Worm (Caenorhabditis elegans) whole organism, L4 larva: ENCODE results near the gene ceh-14.
A peak's percentile ranks its signal among the peaks of the same experiment; 100 is the strongest.

ENCODE experiments used
- F10B5.3 ChIP-seq: sonication (generic microtip); optimal IDR thresholded peaks from 2 replicates; lab custom pipeline; 2016; ENCODE audit warnings: mild to moderate bottlenecking, missing genetic modification characterization, missing compliant biosample characterization
- F49E8.2 ChIP-seq: sonication (generic microtip); optimal IDR thresholded peaks from 2 replicates; lab custom pipeline; 2016; ENCODE audit warnings: missing compliant biosample characterization, mild to moderate bottlenecking, missing genetic modification characterization, borderline replicate concordance
- Y5F2A.4 ChIP-seq: fragments of 200-800 bp; sonication (Bioruptor generic); optimal IDR thresholded peaks from 2 replicates; lab custom pipeline; 2018; ENCODE audit warnings: mild to moderate bottlenecking, missing genetic modification characterization, missing compliant biosample characterization
- Y75B8A.6 ChIP-seq: fragments of 200-800 bp; sonication (Bioruptor generic); IDR thresholded peaks from 2 replicates; pipeline ENCODE4 v1.3.6; 2022; ENCODE audit warnings: missing genetic modification reagents, missing genetic modification characterization, missing compliant biosample characterization
- ZK337.2 ChIP-seq: fragments of 200-800 bp; sonication (Bioruptor generic); IDR thresholded peaks from 2 replicates; pipeline ENCODE4 v1.3.6; 2022; ENCODE audit warnings: missing genetic modification reagents, missing genetic modification characterization, missing compliant biosample characterization
- ZK546.5 ChIP-seq, 2 experiments: sonication (generic microtip); optimal IDR thresholded peaks; 2 replicates each; lab custom pipeline; 2017; ENCODE audit warnings: missing biosample characterization in 2 of 2, missing genetic modification characterization in 2 of 2
- attf-4 ChIP-seq: sonication (generic microtip); optimal IDR thresholded peaks from 3 replicates; lab custom pipeline; 2017; ENCODE audit warnings: missing biosample characterization, missing genetic modification characterization
- ceh-28 ChIP-seq: fragments of 150-350 bp; optimal IDR thresholded peaks from 2 replicates; lab custom pipeline; 2014; ENCODE audit warnings: missing biosample characterization, missing genetic modification reagents, missing genetic modification characterization
- ceh-32 ChIP-seq: sonication (generic microtip); optimal IDR thresholded peaks from 2 replicates; lab custom pipeline; 2016; ENCODE audit warnings: mild to moderate bottlenecking, missing genetic modification characterization, missing compliant biosample characterization; ENCODE audit not compliant: poor library complexity
- ceh-62 ChIP-seq: sonication (generic microtip); optimal IDR thresholded peaks from 2 replicates; lab custom pipeline; 2017; ENCODE audit warnings: missing biosample characterization, missing genetic modification characterization
- cey-2 ChIP-seq: sonication (generic microtip); optimal IDR thresholded peaks from 3 replicates; lab custom pipeline; 2017; ENCODE audit warnings: missing genetic modification characterization, mild to moderate bottlenecking, missing compliant biosample characterization, antibody characterized with exemption, borderline replicate concordance; ENCODE audit not compliant: insufficient read depth
- ctbp-1 ChIP-seq: fragments of 200-800 bp; sonication (Bioruptor generic); IDR thresholded peaks from 2 replicates; pipeline ENCODE4 v1.3.6; 2022; ENCODE audit warnings: missing genetic modification reagents, missing genetic modification characterization, missing compliant biosample characterization
- dmd-6 ChIP-seq: fragments of 200-800 bp; sonication (Bioruptor generic); IDR thresholded peaks from 2 replicates; pipeline ENCODE4 v1.3.6; 2022; ENCODE audit warnings: missing genetic modification reagents, missing genetic modification characterization, missing compliant biosample characterization
- dmd-8 ChIP-seq: fragments of 200-800 bp; sonication (Bioruptor generic); IDR thresholded peaks from 2 replicates; pipeline ENCODE4 v1.3.6; 2022; ENCODE audit warnings: missing genetic modification characterization, missing compliant biosample characterization
- dmd-9 ChIP-seq: fragments of 200-800 bp; sonication (Bioruptor generic); IDR thresholded peaks from 2 replicates; pipeline ENCODE4 v1.3.6; 2022; ENCODE audit warnings: missing genetic modification reagents, missing genetic modification characterization, missing compliant biosample characterization
- dpl-1 ChIP-seq: fragments of 150-350 bp; optimal IDR thresholded peaks from 2 replicates; lab custom pipeline; 2014; ENCODE audit warnings: missing biosample characterization, missing genetic modification reagents, missing genetic modification characterization
- duxl-1 ChIP-seq: sonication (generic microtip); optimal IDR thresholded peaks from 2 replicates; lab custom pipeline; 2016; ENCODE audit warnings: mild to moderate bottlenecking, missing genetic modification characterization, moderate library complexity, missing compliant biosample characterization; ENCODE audit not compliant: poor library complexity
- egl-27 ChIP-seq: sonication (generic microtip); optimal IDR thresholded peaks from 3 replicates; lab custom pipeline; 2017; ENCODE audit warnings: missing biosample characterization, missing genetic modification reagents, missing genetic modification characterization
- fos-1 ChIP-seq: fragments of 150-350 bp; optimal IDR thresholded peaks from 2 replicates; lab custom pipeline; 2014; ENCODE audit warnings: missing biosample characterization, missing genetic modification characterization
- gei-8 ChIP-seq: fragments of 200-800 bp; sonication (Bioruptor generic); optimal IDR thresholded peaks from 2 replicates; lab custom pipeline; 2018; ENCODE audit warnings: mild to moderate bottlenecking, missing genetic modification characterization, missing compliant biosample characterization
- lin-15B ChIP-seq: fragments of 150-350 bp; sonication (generic microtip); optimal IDR thresholded peaks from 3 replicates; lab custom pipeline; 2014; ENCODE audit warnings: missing biosample characterization, missing genetic modification characterization
- lin-38 ChIP-seq: fragments of 200-800 bp; sonication (Bioruptor generic); IDR thresholded peaks from 2 replicates; pipeline ENCODE4 v1.3.6; 2022; ENCODE audit warnings: missing genetic modification reagents, missing genetic modification characterization, missing compliant biosample characterization
- lin-39 ChIP-seq: fragments of 150-350 bp; optimal IDR thresholded peaks from 2 replicates; lab custom pipeline; 2014; ENCODE audit warnings: missing biosample characterization, missing genetic modification reagents, missing genetic modification characterization
- madf-5 ChIP-seq, 2 experiments: fragments of 200-800 bp; sonication (Bioruptor generic); IDR thresholded peaks; 2 replicates each; pipeline ENCODE4 v1.3.6; 2022; ENCODE audit warnings: missing compliant biosample characterization in 2 of 2, missing genetic modification characterization in 2 of 2
- mdl-1 ChIP-seq, 2 experiments: fragments of 150-350 bp in 1 of 2; sonication (generic microtip) in 1 of 2; optimal IDR thresholded peaks; 2 replicates each; lab custom pipeline; 2014 to 2017; ENCODE audit warnings: missing biosample characterization in 2 of 2, missing genetic modification characterization in 2 of 2
- mep-1 ChIP-seq: fragments of 150-350 bp; sonication (generic microtip); optimal IDR thresholded peaks from 3 replicates; lab custom pipeline; 2014; ENCODE audit warnings: missing biosample characterization, missing genetic modification characterization
- mes-2 ChIP-seq: sonication (generic microtip); optimal IDR thresholded peaks from 2 replicates; lab custom pipeline; 2016; ENCODE audit warnings: missing genotype, mild to moderate bottlenecking, missing genetic modification characterization, missing compliant biosample characterization; ENCODE audit not compliant: poor library complexity, severe bottlenecking
- mxl-2 ChIP-seq: fragments of 200-800 bp; sonication (Bioruptor generic); conservative IDR thresholded peaks from 2 replicates; pipeline ENCODE4 v1.3.6; 2022; ENCODE audit warnings: missing genetic modification reagents, missing genetic modification characterization, missing compliant biosample characterization
- nhr-10 ChIP-seq: fragments of 150-350 bp; optimal IDR thresholded peaks from 2 replicates; lab custom pipeline; 2014; ENCODE audit warnings: missing biosample characterization, missing genetic modification characterization
- nhr-237 ChIP-seq: sonication (generic microtip); optimal IDR thresholded peaks from 2 replicates; lab custom pipeline; 2017; ENCODE audit warnings: missing biosample characterization, missing genetic modification characterization
- nhr-25 ChIP-seq: sonication (generic microtip); optimal IDR thresholded peaks from 2 replicates; lab custom pipeline; 2017; ENCODE audit warnings: missing genetic modification characterization, mild to moderate bottlenecking, missing compliant biosample characterization, antibody characterized with exemption, moderate library complexity, borderline replicate concordance; ENCODE audit not compliant: insufficient read depth
- nhr-28 ChIP-seq: fragments of 150-350 bp; optimal IDR thresholded peaks from 2 replicates; lab custom pipeline; 2014; ENCODE audit warnings: missing biosample characterization, missing genetic modification characterization
- nhr-41 ChIP-seq: fragments of 200-800 bp; sonication (Bioruptor generic); IDR thresholded peaks from 2 replicates; pipeline ENCODE4 v1.3.6; 2022; ENCODE audit warnings: missing genetic modification reagents, missing genetic modification characterization, missing compliant biosample characterization
- nhr-48 ChIP-seq: sonication (generic microtip); optimal IDR thresholded peaks from 2 replicates; lab custom pipeline; 2016; ENCODE audit warnings: mild to moderate bottlenecking, missing genetic modification characterization, missing compliant biosample characterization
- nhr-6 ChIP-seq: fragments of 150-350 bp; optimal IDR thresholded peaks from 2 replicates; lab custom pipeline; 2014; ENCODE audit warnings: missing biosample characterization, missing genetic modification characterization
- nhr-76 ChIP-seq: fragments of 150-350 bp; optimal IDR thresholded peaks from 2 replicates; lab custom pipeline; 2014; ENCODE audit warnings: missing biosample characterization, missing genetic modification characterization
- set-16 ChIP-seq: fragments of 200-800 bp; sonication (Bioruptor generic); IDR thresholded peaks from 2 replicates; pipeline ENCODE4 v1.3.6; 2022; ENCODE audit warnings: missing genetic modification reagents, missing genetic modification characterization, missing compliant biosample characterization
- skn-1 ChIP-seq: fragments of 150-350 bp; optimal IDR thresholded peaks from 2 replicates; lab custom pipeline; 2014; ENCODE audit warnings: missing biosample characterization, missing genetic modification characterization
- snpc-1.2 ChIP-seq: fragments of 200-800 bp; sonication (Bioruptor generic); IDR thresholded peaks from 2 replicates; pipeline ENCODE4 v1.3.6; 2022; ENCODE audit warnings: missing genetic modification reagents, missing genetic modification characterization, missing compliant biosample characterization
- spr-1 ChIP-seq: sonication (generic microtip); optimal IDR thresholded peaks from 2 replicates; lab custom pipeline; 2016; ENCODE audit warnings: mild to moderate bottlenecking, missing genetic modification characterization, missing compliant biosample characterization
- tag-97 ChIP-seq: fragments of 200-800 bp; sonication (Bioruptor generic); IDR thresholded peaks from 2 replicates; pipeline ENCODE4 v1.3.6; 2022; ENCODE audit warnings: missing genetic modification characterization, missing compliant biosample characterization
- unc-39 ChIP-seq: sonication (generic microtip); optimal IDR thresholded peaks from 2 replicates; lab custom pipeline; 2017; ENCODE audit warnings: missing biosample characterization, missing genetic modification characterization
- unc-62 ChIP-seq, 3 experiments: fragments of 150-350 bp in 1 of 3; sonication (generic microtip); optimal IDR thresholded peaks in 2 of 3; peaks in 1 of 3; 1 replicate in 1 of 3; 2 replicates in 2 of 3; lab custom pipeline; 2014 to 2017; ENCODE audit warnings: missing biosample characterization in 3 of 3, missing genetic modification characterization in 3 of 3, missing genetic modification reagents in 3 of 3, missing genotype in 1 of 3
- vab-7 ChIP-seq: fragments of 200-800 bp; sonication (Bioruptor generic); IDR thresholded peaks from 2 replicates; pipeline ENCODE4 v1.3.6; 2022; ENCODE audit warnings: missing genetic modification reagents, missing genetic modification characterization, missing compliant biosample characterization

Gene ceh-14

ce11 chrX:7548158-7548557 is 15.6 kb upstream of the ceh-14 start, which contains the start of gene F46C8.1:
Gene F46C8.1, plus strand, starts transcription at chrX:7548458.
- TF ChIP-seq ZK337.2: no peak
- no peak for TF ChIP-seq dpl-1 (GFP tag; lab: Kevin White, UChicago)
- no peak for TF ChIP-seq tag-97 (GFP tag; lab: Robert Waterston, UW)
- no peak for TF ChIP-seq dmd-9
- no peak for TF ChIP-seq ceh-32
- no peak for TF ChIP-seq nhr-25 (tag; lab: Kevin White, UChicago)
- TF ChIP-seq F49E8.2: no peak
- no peak for TF ChIP-seq snpc-1.2
- no peak for TF ChIP-seq attf-4 (tag; lab: Kevin White, UChicago)
- no peak for TF ChIP-seq nhr-237 (tag; lab: Kevin White, UChicago)

- TF ChIP-seq nhr-10 (tag; lab: Kevin White, UChicago) (no peak), madf-5 (GFP tag; IDR thresholded peaks at IDR 0.05; lab: Robert Waterston, UW) (0 out of 4 replicates have a peak, but pooled peaks of 1 of the 2 experiments have one; percentile 22), set-16 (GFP tag; lab: Robert Waterston, UW) (peak; percentile 89)
Measured at ce11 chrX:7547696-7548095, 15.2 kb upstream of the ceh-14 start.

- TF ChIP-seq cey-2 (tag; lab: Kevin White, UChicago): no peak
- no peak for TF ChIP-seq vab-7 (GFP tag; lab: Robert Waterston, UW)
- no peak for TF ChIP-seq mep-1 (tag; lab: Kevin White, UChicago)
- TF ChIP-seq ceh-32: no peak
- TF ChIP-seq lin-15B (tag; lab: Kevin White, UChicago): no peak
- no peak for TF ChIP-seq ZK546.5 (tag; optimal IDR thresholded peaks at IDR 0.05; lab: Kevin White, UChicago)
- no peak for TF ChIP-seq nhr-28 (tag; lab: Kevin White, UChicago)
- TF ChIP-seq ceh-62 (tag; lab: Kevin White, UChicago): no peak
Measured at ce11 chrX:7546509-7546908, 14.0 kb upstream of the ceh-14 start, which contains the start of gene col-174. Gene col-174, plus strand, starts transcription at chrX:7546809.

ce11 chrX:7541078-7541477 is 8.5 kb upstream of the ceh-14 start:
- TF ChIP-seq skn-1 (tag; lab: Kevin White, UChicago) (no peak), Y5F2A.4 (GFP tag; lab: Kevin White, UChicago) (no peak), mes-2 (tag; lab: Kevin White, UChicago) (no peak), nhr-41 (GFP tag; lab: Robert Waterston, UW) (no peak), lin-38 (GFP tag; lab: Robert Waterston, UW) (no peak), unc-62 (GFP tag; optimal IDR thresholded peaks at IDR 0.05 in 1 of 2; lab: Kevin White, UChicago) (peak in 1 of 2 experiments; percentile 91), unc-62 (tag; optimal IDR thresholded peaks at IDR 0.05; lab: Kevin White, UChicago) (no peak), spr-1 (tag; lab: Kevin White, UChicago) (no peak), mxl-2 (GFP tag; lab: Robert Waterston, UW) (no peak), lin-39 (tag; lab: Kevin White, UChicago) (no peak)
- TF ChIP-seq, all 104 proteins: peak for 1

ce11 chrX:7540033-7540432 is 7.5 kb upstream of the ceh-14 start, which contains the start of gene glb-16:
Gene glb-16, minus strand, starts transcription at chrX:7540133.
- TF ChIP-seq unc-39 (tag; lab: Kevin White, UChicago): no peak
- TF ChIP-seq mdl-1 (tag; optimal IDR thresholded peaks at IDR 0.05; lab: Kevin White, UChicago): no peak
- no peak for TF ChIP-seq dmd-6 (GFP tag; lab: Robert Waterston, UW)
- no peak for TF ChIP-seq gei-8 (GFP tag; lab: Kevin White, UChicago)
- TF ChIP-seq fos-1 (tag; lab: Kevin White, UChicago): no peak
- no peak for TF ChIP-seq duxl-1 (tag; lab: Kevin White, UChicago)
- TF ChIP-seq ctbp-1 (GFP tag; lab: Robert Waterston, UW): no peak
- TF ChIP-seq egl-27: no peak
- TF ChIP-seq ceh-28 (tag; lab: Kevin White, UChicago): no peak
- no peak for TF ChIP-seq nhr-76 (tag; lab: Kevin White, UChicago)
- TF ChIP-seq nhr-48: no peak
- TF ChIP-seq dmd-8 (GFP tag; lab: Robert Waterston, UW): no peak
- TF ChIP-seq F10B5.3 (tag; lab: Kevin White, UChicago): no peak
- TF ChIP-seq nhr-10 (tag; lab: Kevin White, UChicago): no peak
- TF ChIP-seq Y75B8A.6 (GFP tag; lab: Robert Waterston, UW): no peak
- no peak for TF ChIP-seq dpl-1 (GFP tag; lab: Kevin White, UChicago)
- TF ChIP-seq nhr-6: no peak
- TF ChIP-seq cey-2 (tag; lab: Kevin White, UChicago): no peak
